Worm (Caenorhabditis elegans): Measurements from ENCODE around the gene zgpa-1.

The zgpa-1 gene

ce11 chrIV:7812709-7813108 lies at the start of gene zgpa-1:
Gene zgpa-1, minus strand, starts transcription at chrIV:7812809.
- TF ChIP-seq K09A11.1 (tag; optimal IDR thresholded peaks at IDR 0.05; ENCODE audit: insufficient read depth) (no peak), ceh-6 (GFP tag; optimal IDR thresholded peaks at IDR 0.05) (no peak), dve-1 (tag; optimal IDR thresholded peaks at IDR 0.05) (no peak), fax-1 (tag; optimal IDR thresholded peaks at IDR 0.05) (no peak), hlh-6 (tag; optimal IDR thresholded peaks at IDR 0.05) (no peak), ceh-14 (tag; optimal IDR thresholded peaks at IDR 0.05) (no peak), sox-4 (tag; optimal IDR thresholded peaks at IDR 0.05) (no peak)

ce11 chrIV:7851291-7851690 lies 38.7 kb upstream of the zgpa-1 start:
- no peak for TF ChIP-seq lim-6 (tag; optimal IDR thresholded peaks at IDR 0.05)
- no peak for TF ChIP-seq mec-3 (tag; optimal IDR thresholded peaks at IDR 0.05; ENCODE audit: borderline replicate concordance)
- TF ChIP-seq ceh-30 (tag; optimal IDR thresholded peaks at IDR 0.05), result no peak
- no peak for TF ChIP-seq Y22D7AL.16 (tag; optimal IDR thresholded peaks at IDR 0.05)
- TF ChIP-seq ceh-6 (GFP tag; optimal IDR thresholded peaks at IDR 0.05), result no peak
- no peak for TF ChIP-seq pha-4 (tag; optimal IDR thresholded peaks at IDR 0.05)
- TF ChIP-seq dve-1 (tag; optimal IDR thresholded peaks at IDR 0.05), result no peak
- TF ChIP-seq ceh-14 (tag; optimal IDR thresholded peaks at IDR 0.05), result no peak
- TF ChIP-seq rnt-1 (tag; optimal IDR thresholded peaks at IDR 0.05), result no peak
- no peak for TF ChIP-seq elt-2 (tag; optimal IDR thresholded peaks at IDR 0.05)

ce11 chrIV:7850329-7850728 lies 37.7 kb upstream of the zgpa-1 start:
- TF ChIP-seq ahr-1 (tag; optimal IDR thresholded peaks at IDR 0.05), result no peak
- no peak for TF ChIP-seq F13H6.1 (tag; optimal IDR thresholded peaks at IDR 0.05)
- no peak for TF ChIP-seq dve-1 (tag; optimal IDR thresholded peaks at IDR 0.05)
- no peak for TF ChIP-seq ceh-22 (tag; optimal IDR thresholded peaks at IDR 0.05)
- no peak for TF ChIP-seq ref-2 (tag; optimal IDR thresholded peaks at IDR 0.05)
- TF ChIP-seq hlh-30 (tag; optimal IDR thresholded peaks at IDR 0.05; ENCODE audit: insufficient read depth), result no peak

- TF ChIP-seq pha-4 (tag; optimal IDR thresholded peaks at IDR 0.05) (no peak), nhr-11 (tag; optimal IDR thresholded peaks at IDR 0.05) (no peak), fkh-10 (GFP tag; optimal IDR thresholded peaks at IDR 0.05) (no peak), ceh-14 (tag; optimal IDR thresholded peaks at IDR 0.05) (no peak), che-1 (tag; optimal IDR thresholded peaks at IDR 0.05) (no peak), lim-6 (tag; optimal IDR thresholded peaks at IDR 0.05) (no peak), dve-1 (tag; optimal IDR thresholded peaks at IDR 0.05) (no peak), syd-9 (tag; optimal IDR thresholded peaks at IDR 0.05) (no peak), unc-42 (tag; optimal IDR thresholded peaks at IDR 0.05) (no peak), sox-4 (tag; optimal IDR thresholded peaks at IDR 0.05) (no peak), unc-86 (tag; optimal IDR thresholded peaks at IDR 0.05) (no peak), Y22D7AL.16 (tag; optimal IDR thresholded peaks at IDR 0.05) (no peak), hlh-30 (tag; optimal IDR thresholded peaks at IDR 0.05; ENCODE audit: insufficient read depth) (no peak), ceh-48 (tag; optimal IDR thresholded peaks at IDR 0.05) (no peak)
Observed at ce11 chrIV:7849235-7849634, 36.6 kb upstream of the zgpa-1 start.

ce11 chrIV:7846386-7846785 lies 33.8 kb upstream of the zgpa-1 start, which contains the start of gene C06A6.2:
Gene C06A6.2, plus strand, starts transcription at chrIV:7846622.
- TF ChIP-seq ceh-14 (tag; optimal IDR thresholded peaks at IDR 0.05), result no peak
- no peak for TF ChIP-seq pax-1 (tag; optimal IDR thresholded peaks at IDR 0.05)
- no peak for TF ChIP-seq pqm-1 (tag; optimal IDR thresholded peaks at IDR 0.05)
- no peak for TF ChIP-seq ceh-2 (tag; optimal IDR thresholded peaks at IDR 0.05)
- no peak for TF ChIP-seq C08G9.2 (tag; optimal IDR thresholded peaks at IDR 0.05)
- no peak for TF ChIP-seq hlh-30 (tag; optimal IDR thresholded peaks at IDR 0.05; ENCODE audit: insufficient read depth)
- TF ChIP-seq ttx-3 (tag; optimal IDR thresholded peaks at IDR 0.05), result no peak
- TF ChIP-seq unc-55 (GFP tag; optimal IDR thresholded peaks at IDR 0.05), result no peak
- no peak for TF ChIP-seq ceh-48 (tag; optimal IDR thresholded peaks at IDR 0.05)
- no peak for TF ChIP-seq hlh-15 (tag; optimal IDR thresholded peaks at IDR 0.05)
- TF ChIP-seq ztf-16 (tag; optimal IDR thresholded peaks at IDR 0.05), result no peak
- no peak for TF ChIP-seq hlh-6 (tag; optimal IDR thresholded peaks at IDR 0.05)
- TF ChIP-seq F13H6.1 (tag; optimal IDR thresholded peaks at IDR 0.05), result no peak
- no peak for TF ChIP-seq elt-4 (tag; optimal IDR thresholded peaks at IDR 0.05)
- TF ChIP-seq madf-2 (tag; optimal IDR thresholded peaks at IDR 0.05), result no peak
- TF ChIP-seq ceh-24 (tag; optimal IDR thresholded peaks at IDR 0.05), result no peak
- no peak for TF ChIP-seq dmd-4 (tag; optimal IDR thresholded peaks at IDR 0.05; ENCODE audit: borderline replicate concordance)
- TF ChIP-seq pros-1 (tag; optimal IDR thresholded peaks at IDR 0.05), result no peak
- no peak for TF ChIP-seq lim-6 (tag; optimal IDR thresholded peaks at IDR 0.05)

Measured in whole organism, late embryonic.